Worm (Caenorhabditis elegans): ENCODE measurements around the gene pmt-1.

DNA sequence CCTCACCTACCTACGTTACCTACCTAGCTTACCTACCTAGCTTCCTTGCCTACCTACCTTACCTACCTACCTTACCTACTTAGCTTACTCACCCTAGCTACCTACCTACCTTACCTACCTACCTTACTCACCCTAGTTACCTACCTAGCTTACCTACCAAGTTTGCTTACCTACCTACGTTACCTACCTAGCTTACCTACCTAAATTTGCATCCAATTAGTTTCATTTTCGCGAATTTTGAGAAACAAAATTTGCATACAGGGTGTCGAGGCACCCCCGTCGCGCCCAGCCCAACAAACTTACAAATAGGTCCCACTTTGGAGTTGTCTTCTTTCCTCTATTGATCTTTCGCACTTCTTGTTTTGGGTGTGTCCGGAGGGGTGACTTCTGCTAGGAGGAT, 13.3 kb downstream of the pmt-1 start:
- no peak for TF ChIP-seq flt-1 (GFP tag; IDR thresholded peaks at IDR 0.05)
- TF ChIP-seq cog-1 (tag; optimal IDR thresholded peaks at IDR 0.05) = no peak
- no peak for TF ChIP-seq klf-2 (GFP tag; conservative IDR thresholded peaks at IDR 0.05)
- no peak for TF ChIP-seq ztf-23 (GFP tag; IDR thresholded peaks at IDR 0.05)
- no peak for TF ChIP-seq tab-1 (GFP tag; IDR thresholded peaks at IDR 0.05)
